Worm (Caenorhabditis elegans) whole organism, L3 larva: ENCODE measurements around the gene C33C12.7.

Experiments
- ZK546.5 ChIP-seq: sonication (generic microtip); optimal IDR thresholded peaks from 2 replicates; lab custom pipeline; 2017; ENCODE audit warnings: missing biosample characterization, missing genetic modification characterization
- nhr-77 ChIP-seq: fragments of 150-350 bp; optimal IDR thresholded peaks from 2 replicates; lab custom pipeline; 2014; ENCODE audit warnings: missing biosample characterization, missing genetic modification characterization

ce11 chrII:2204077-2204476, 28.8 kb upstream of the C33C12.7 start, which contains the start of gene Y59C2A.2:
- TF ChIP-seq nhr-77 (tag; lab: Kevin White, UChicago) (no peak), ZK546.5 (tag; lab: Kevin White, UChicago) (no peak)
